Worm (Caenorhabditis elegans): ENCODE measurements around the gene memi-1.

DNA sequence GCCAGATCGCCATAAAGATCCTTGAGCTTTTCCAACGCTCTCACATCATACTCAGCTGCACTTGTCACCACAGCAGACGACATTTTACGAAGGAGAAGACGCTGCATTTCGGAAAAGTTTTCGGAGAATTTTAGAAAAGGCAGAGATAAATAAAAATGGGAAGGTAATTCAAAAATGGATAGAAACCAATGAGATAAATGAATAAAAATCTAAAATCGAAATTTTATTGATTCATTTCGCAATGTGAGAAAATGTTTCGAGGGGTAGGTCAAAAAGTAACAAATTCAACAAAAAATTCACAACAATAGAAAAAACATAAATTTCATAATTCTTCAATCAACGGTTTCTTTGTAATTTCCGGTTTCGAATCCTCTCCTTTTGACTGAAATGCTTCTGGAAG, 46.3 kb upstream of the memi-1 start, which contains the start of gene dpf-5:
- no peak for TF ChIP-seq nhr-76 (tag; optimal IDR thresholded peaks at IDR 0.05)
- TF ChIP-seq tbx-2 (tag; optimal IDR thresholded peaks at IDR 0.05): no peak
- no peak for TF ChIP-seq ztf-4 (tag; optimal IDR thresholded peaks at IDR 0.05)
- no peak for TF ChIP-seq lin-39 (tag; optimal IDR thresholded peaks at IDR 0.05)
- no peak for TF ChIP-seq aly-2 (tag; optimal IDR thresholded peaks at IDR 0.05)
- no peak for TF ChIP-seq nhr-237 (tag; optimal IDR thresholded peaks at IDR 0.05)
- TF ChIP-seq unc-39 (tag; optimal IDR thresholded peaks at IDR 0.05): no peak
- TF ChIP-seq nhr-77 (tag; optimal IDR thresholded peaks at IDR 0.05): no peak
- TF ChIP-seq pqm-1 (tag; optimal IDR thresholded peaks at IDR 0.05): no peak
- TF ChIP-seq skn-1 (tag; optimal IDR thresholded peaks at IDR 0.05): no peak
